Worm (Caenorhabditis elegans) whole organism, L4 larva: ENCODE results near the gene pmk-3.

Experiments used
- ZK546.5 ChIP-seq, 2 experiments: sonication (generic microtip); optimal IDR thresholded peaks; 2 replicates each; lab custom pipeline; 2017; ENCODE audit warnings: missing biosample characterization in 2 of 2, missing genetic modification characterization in 2 of 2
- mep-1 ChIP-seq: fragments of 150-350 bp; sonication (generic microtip); optimal IDR thresholded peaks from 3 replicates; lab custom pipeline; 2014; ENCODE audit warnings: missing biosample characterization, missing genetic modification characterization
- pqm-1 ChIP-seq: sonication (generic microtip); optimal IDR thresholded peaks from 2 replicates; lab custom pipeline; 2017; ENCODE audit warnings: missing biosample characterization, missing genetic modification characterization

- TF ChIP-seq ZK546.5 (tag; optimal IDR thresholded peaks at IDR 0.05; lab: Kevin White, UChicago) (no peak), mep-1 (no peak), pqm-1 (tag; lab: Kevin White, UChicago) (peak; percentile 14)
Measured at ce11 chrIV:8161774-8162173, 22.8 kb downstream of the pmk-3 start.
